Worm (Caenorhabditis elegans): ENCODE results near the gene pps-1.

pps-1 gene

DNA sequence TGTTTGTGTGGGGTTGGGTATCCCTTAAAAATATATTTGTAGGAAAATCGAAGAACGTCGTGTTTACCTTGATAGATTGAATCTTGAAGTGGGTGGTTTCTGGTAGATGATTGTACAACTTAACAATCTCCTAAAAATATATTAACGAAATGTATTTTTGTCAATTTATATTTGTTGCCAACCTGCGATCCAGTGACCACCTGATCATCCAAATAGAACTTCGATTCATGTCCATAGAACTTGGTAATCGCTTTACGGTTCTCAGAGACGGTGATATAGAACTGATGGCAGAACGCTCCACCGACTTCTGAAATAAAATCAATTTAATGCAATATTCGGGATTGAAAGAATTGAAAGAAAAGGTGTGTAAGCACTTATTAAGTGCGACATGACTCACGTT lies 33.4 kb upstream of the pps-1 start:
- TF ChIP-seq zip-8 (tag; optimal IDR thresholded peaks at IDR 0.05) (no peak), ham-2 (GFP tag; optimal IDR thresholded peaks at IDR 0.05) (no peak), blmp-1 (tag; optimal IDR thresholded peaks at IDR 0.05) (no peak), elt-3 (tag; optimal IDR thresholded peaks at IDR 0.05) (no peak), mep-1 (tag; optimal IDR thresholded peaks at IDR 0.05) (no peak), ceh-83 (GFP tag; optimal IDR thresholded peaks at IDR 0.05) (no peak), nhr-12 (tag; optimal IDR thresholded peaks at IDR 0.05) (no peak), unc-62 (GFP tag; optimal IDR thresholded peaks at IDR 0.05) (no peak)

DNA sequence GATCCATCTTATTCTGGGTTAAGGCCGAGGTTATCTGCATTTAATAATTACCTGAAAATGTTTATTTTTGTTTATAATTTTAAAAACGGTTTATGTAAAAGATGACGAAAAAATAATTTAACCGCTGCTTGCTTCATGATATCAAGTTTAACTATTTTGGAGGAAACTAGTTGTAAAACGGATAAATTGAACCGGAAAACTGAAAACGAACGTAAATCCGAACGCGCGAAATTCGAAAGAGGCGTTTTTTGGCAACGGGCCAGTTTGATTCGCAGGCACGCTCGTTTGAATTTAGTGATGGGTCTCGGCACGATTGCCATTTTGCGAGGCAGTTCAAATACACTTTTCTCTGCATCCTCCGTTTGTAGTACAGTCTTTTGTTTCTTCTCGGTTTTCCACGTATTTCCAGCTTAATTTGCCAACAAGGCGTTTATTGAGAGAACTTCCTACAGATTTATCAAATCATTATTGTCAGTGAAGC lies 32.9 kb upstream of the pps-1 start, which contains the start of the genes gtbp-1 and K08F4.3:
Gene gtbp-1, minus strand, starts transcription at position 51 of the 481 bp plus-strand sequence.
Gene K08F4.3, plus strand, starts transcription at position 352 of the 481 bp plus-strand sequence.
- peak; percentile 52 for TF ChIP-seq ceh-39 (tag; optimal IDR thresholded peaks at IDR 0.05)
- TF ChIP-seq zip-8 (tag; optimal IDR thresholded peaks at IDR 0.05): no peak
- TF ChIP-seq M03D4.4 (tag; optimal IDR thresholded peaks at IDR 0.05): peak; percentile 23
- peak; percentile 74 for TF ChIP-seq mep-1 (tag; optimal IDR thresholded peaks at IDR 0.05)
- TF ChIP-seq nhr-237 (tag; optimal IDR thresholded peaks at IDR 0.05): peak; percentile 39
- no peak for TF ChIP-seq flh-1 (GFP tag; optimal IDR thresholded peaks at IDR 0.05)
- peak; percentile 47 for TF ChIP-seq pha-4 (tag; optimal IDR thresholded peaks at IDR 0.05)
- TF ChIP-seq lsy-2 (tag; optimal IDR thresholded peaks at IDR 0.05): peak; percentile 73
- TF ChIP-seq lin-13 (tag; optimal IDR thresholded peaks at IDR 0.05): peak; percentile 57
- no peak for TF ChIP-seq lin-32 (GFP tag; optimal IDR thresholded peaks at IDR 0.05)
- peak; percentile 6 for TF ChIP-seq hlh-1 (tag; optimal IDR thresholded peaks at IDR 0.05)
- TF ChIP-seq unc-120 (tag; optimal IDR thresholded peaks at IDR 0.05; ENCODE audit: poor library complexity, severe bottlenecking): peak; percentile 74
- TF ChIP-seq drap-1 (GFP tag; optimal IDR thresholded peaks at IDR 0.05): no peak

DNA sequence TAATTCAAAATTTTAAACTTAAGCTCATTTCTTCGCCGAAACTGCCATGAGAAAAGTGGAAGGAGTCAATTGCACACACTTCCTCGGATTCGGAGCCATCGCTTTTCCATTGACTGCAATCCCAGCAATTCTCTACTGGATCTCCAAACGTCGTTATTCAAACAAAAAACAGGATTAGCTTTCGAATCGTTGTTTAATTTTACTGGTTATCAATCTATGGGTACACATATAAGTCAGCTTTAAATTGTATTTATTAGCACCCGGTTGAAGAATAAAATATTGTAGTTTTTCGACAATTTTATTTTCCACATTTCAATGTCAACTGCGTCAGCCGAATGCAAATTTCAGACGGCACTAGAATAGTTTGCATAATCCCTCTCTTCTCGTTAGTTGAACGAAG lies 31.8 kb upstream of the pps-1 start, which contains the start of gene glt-3:
Gene glt-3, plus strand, starts transcription at position 301 of the 400 bp plus-strand sequence.
- no peak for TF ChIP-seq M03D4.4 (tag; optimal IDR thresholded peaks at IDR 0.05)
- no peak for TF ChIP-seq mep-1 (tag; optimal IDR thresholded peaks at IDR 0.05)
- TF ChIP-seq ceh-83 (GFP tag; optimal IDR thresholded peaks at IDR 0.05): no peak
- no peak for TF ChIP-seq tbx-8 (GFP tag; optimal IDR thresholded peaks at IDR 0.05)
- TF ChIP-seq ces-1 (GFP tag; optimal IDR thresholded peaks at IDR 0.05): no peak
- TF ChIP-seq lin-32 (GFP tag; optimal IDR thresholded peaks at IDR 0.05): no peak

ce11 chrIV:10135817-10136216 lies 26.0 kb upstream of the pps-1 start, which contains the start of gene K08F4.5:
TSS of gene K08F4.5 (minus strand) at chrIV:10135917.
- no peak for TF ChIP-seq M03D4.4 (tag; optimal IDR thresholded peaks at IDR 0.05)

ce11 chrIV:10137804-10138203 lies 24.0 kb upstream of the pps-1 start, which contains the start of gene K08F4.12:
TSS of gene K08F4.12 (plus strand) at chrIV:10138104.
- TF ChIP-seq nhr-237 (tag; optimal IDR thresholded peaks at IDR 0.05) (no peak), nhr-2 (tag; optimal IDR thresholded peaks at IDR 0.05) (no peak), blmp-1 (tag; optimal IDR thresholded peaks at IDR 0.05) (no peak), elt-3 (tag; optimal IDR thresholded peaks at IDR 0.05) (no peak), elt-1 (tag; optimal IDR thresholded peaks at IDR 0.05; ENCODE audit: borderline replicate concordance, insufficient read depth) (no peak), ceh-39 (tag; optimal IDR thresholded peaks at IDR 0.05) (no peak), sem-2 (GFP tag; optimal IDR thresholded peaks at IDR 0.05) (no peak), bed-3 (GFP tag; optimal IDR thresholded peaks at IDR 0.05) (no peak), pha-4 (tag; optimal IDR thresholded peaks at IDR 0.05) (no peak), ham-2 (GFP tag; optimal IDR thresholded peaks at IDR 0.05) (no peak), M03D4.4 (tag; optimal IDR thresholded peaks at IDR 0.05) (no peak), mls-2 (tag; optimal IDR thresholded peaks at IDR 0.05) (no peak), cnd-1 (tag; optimal IDR thresholded peaks at IDR 0.05) (no peak), lin-13 (tag; optimal IDR thresholded peaks at IDR 0.05) (no peak), lsy-2 (tag; optimal IDR thresholded peaks at IDR 0.05) (no peak), unc-39 (tag; optimal IDR thresholded peaks at IDR 0.05) (no peak), ceh-43 (GFP tag; optimal IDR thresholded peaks at IDR 0.05) (no peak)

DNA sequence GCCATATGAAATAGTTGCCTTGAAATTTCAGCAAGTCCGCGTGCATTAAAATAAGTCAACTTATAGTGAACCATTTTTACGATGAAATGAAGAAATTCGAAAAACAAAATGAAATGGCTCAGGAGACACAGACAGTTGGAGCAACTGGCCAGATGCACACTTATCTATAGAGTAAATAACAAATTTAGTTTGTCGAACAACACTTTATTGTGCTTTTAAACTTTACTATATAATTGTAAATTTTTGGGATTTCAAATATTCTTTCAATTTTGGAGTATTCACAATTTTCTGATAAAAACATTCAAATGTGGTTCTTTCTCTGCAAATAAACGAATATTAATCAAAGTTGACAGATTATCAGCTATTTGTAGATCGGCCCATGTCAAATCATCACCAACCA lies 21.7 kb upstream of the pps-1 start, which contains the start of gene gst-3:
Gene gst-3, minus strand, starts transcription at position 101 of the 400 bp plus-strand sequence.
- TF ChIP-seq lin-13 (tag; optimal IDR thresholded peaks at IDR 0.05): no peak
- no peak for TF ChIP-seq pha-4 (tag; optimal IDR thresholded peaks at IDR 0.05)
- no peak for TF ChIP-seq lsy-2 (tag; optimal IDR thresholded peaks at IDR 0.05)

Data from whole organism, mixed stage, embryonic.